Worm (Caenorhabditis elegans): ENCODE results near the gene srx-110.

- TF ChIP-seq ama-1 (optimal IDR thresholded peaks at IDR 0.05) (no peak), ama-1 (GFP tag; optimal IDR thresholded peaks at IDR 0.05) (no peak), madf-10 (tag; optimal IDR thresholded peaks at IDR 0.05) (no peak), nhr-90 (tag; optimal IDR thresholded peaks at IDR 0.05) (no peak), rcor-1 (GFP tag; IDR thresholded peaks at IDR 0.05) (no peak), F22D6.2 (tag; optimal IDR thresholded peaks at IDR 0.05) (no peak), ceh-27 (GFP tag; optimal IDR thresholded peaks at IDR 0.05) (no peak), mel-28 (tag; optimal IDR thresholded peaks at IDR 0.05; ENCODE audit: borderline replicate concordance) (no peak), nfya-1 (tag; optimal IDR thresholded peaks at IDR 0.05; ENCODE audit: borderline replicate concordance, insufficient read depth) (no peak), die-1 (tag; optimal IDR thresholded peaks at IDR 0.05) (no peak), ztf-28 (GFP tag; IDR thresholded peaks at IDR 0.05) (no peak)
Observed at ce11 chrII:3716455-3716854, 7.1 kb downstream of the srx-110 start, which contains the start of gene srh-99.
